Worm (Caenorhabditis elegans) whole organism, early embryonic: ENCODE results near the gene mog-4.

Source experiments
- ama-1 ChIP-seq: fragments of 150-350 bp; optimal IDR thresholded peaks from 2 replicates; lab custom pipeline; 2014
- ceh-36 ChIP-seq: sonication (generic microtip); optimal IDR thresholded peaks from 2 replicates; lab custom pipeline; 2016; ENCODE audit warnings: missing genetic modification characterization, inconsistent platforms, missing compliant biosample characterization
- ets-7 ChIP-seq: sonication (generic microtip); optimal IDR thresholded peaks from 2 replicates; lab custom pipeline; 2016; ENCODE audit warnings: missing genotype, missing genetic modification characterization, missing compliant biosample characterization

ce11 chrII:14574790-14575189, 13.4 kb upstream of the mog-4 start:
- no peak for TF ChIP-seq ets-7 (tag; lab: Kevin White, UChicago)
- no peak for TF ChIP-seq ceh-36 (tag; lab: Kevin White, UChicago)
- TF ChIP-seq ama-1: no peak
